Fruit fly (Drosophila melanogaster) whole organism, pupa: ENCODE measurements around the gene CG6094.
A peak's percentile ranks its signal among the peaks of the same experiment; 100 is the strongest.

ENCODE experiments used
- CG10348 ChIP-seq: fragments of 200-800 bp; sonication (Bioruptor generic); IDR thresholded peaks from 2 replicates; pipeline ENCODE4 v1.3.6; 2022; ENCODE audit warnings: missing biosample characterization, missing genetic modification characterization
- CG12605 ChIP-seq: fragments of 200-800 bp; sonication (Bioruptor generic); IDR thresholded peaks from 2 replicates; pipeline ENCODE4 v1.3.6; 2022; ENCODE audit warnings: missing biosample characterization, missing genetic modification characterization
- CG13204 ChIP-seq: fragments of 200-800 bp; sonication (Bioruptor generic); optimal IDR thresholded peaks from 2 replicates; lab custom pipeline; 2018; ENCODE audit warnings: missing biosample characterization, mild to moderate bottlenecking, missing genetic modification characterization, moderate library complexity
- CG14655 ChIP-seq: fragments of 200-800 bp; sonication (Bioruptor generic); optimal IDR thresholded peaks from 3 replicates; lab custom pipeline; 2017; ENCODE audit warnings: mild to moderate bottlenecking, missing biosample characterization, missing genetic modification reagents, missing genetic modification characterization
- CG15710 ChIP-seq: fragments of 200-800 bp; sonication (Bioruptor generic); optimal IDR thresholded peaks from 2 replicates; lab custom pipeline; 2018; ENCODE audit warnings: missing biosample characterization, mild to moderate bottlenecking, missing genetic modification characterization, moderate library complexity
- CG17806 ChIP-seq: fragments of 200-800 bp; sonication (Bioruptor generic); optimal IDR thresholded peaks from 2 replicates; lab custom pipeline; 2018; ENCODE audit warnings: missing biosample characterization, mild to moderate bottlenecking, missing genetic modification characterization, moderate library complexity
- CG32121 ChIP-seq: fragments of 200-800 bp; sonication (Bioruptor generic); IDR thresholded peaks from 2 replicates; pipeline ENCODE4 v1.3.6; 2022; ENCODE audit warnings: missing biosample characterization, missing genetic modification characterization
- CG34367 ChIP-seq: fragments of 200-800 bp; sonication (Bioruptor generic); optimal IDR thresholded peaks from 2 replicates; lab custom pipeline; 2018; ENCODE audit warnings: missing biosample characterization, mild to moderate bottlenecking, missing genetic modification characterization
- CG4496 ChIP-seq: fragments of 200-800 bp; sonication (Bioruptor generic); IDR thresholded peaks from 3 replicates; pipeline ENCODE4 v1.3.6; 2022; ENCODE audit warnings: missing biosample characterization, missing genetic modification characterization
- CG8159 ChIP-seq: fragments of 200-800 bp; sonication (Bioruptor generic); optimal IDR thresholded peaks from 3 replicates; lab custom pipeline; 2018; ENCODE audit warnings: missing biosample characterization, mild to moderate bottlenecking, missing genetic modification characterization, moderate library complexity
- CG8301 ChIP-seq: fragments of 200-800 bp; sonication (Bioruptor generic); optimal IDR thresholded peaks from 2 replicates; lab custom pipeline; 2018; ENCODE audit warnings: missing biosample characterization, mild to moderate bottlenecking, missing genetic modification characterization
- CG9948 ChIP-seq: fragments of 200-800 bp; sonication (Bioruptor generic); optimal IDR thresholded peaks from 2 replicates; lab custom pipeline; 2018; ENCODE audit warnings: missing biosample characterization, mild to moderate bottlenecking, missing genetic modification characterization, moderate library complexity
- D1 ChIP-seq: fragments of 200-800 bp; sonication (Bioruptor generic); optimal IDR thresholded peaks from 2 replicates; lab custom pipeline; 2018; ENCODE audit warnings: missing biosample characterization, mild to moderate bottlenecking, missing genetic modification characterization, moderate library complexity
- EcR ChIP-seq: fragments of 200-800 bp; sonication (Bioruptor generic); optimal IDR thresholded peaks from 3 replicates; lab custom pipeline; 2019; ENCODE audit warnings: missing biosample characterization, missing genetic modification characterization, mild to moderate bottlenecking, moderate library complexity, missing genetic modification reagents
- Ets98B ChIP-seq: fragments of 200-800 bp; sonication (Bioruptor generic); IDR thresholded peaks from 2 replicates; pipeline ENCODE4 v1.3.6; 2022; ENCODE audit warnings: missing biosample characterization, missing genetic modification characterization
- Pif1A ChIP-seq: fragments of 200-800 bp; sonication (Bioruptor generic); optimal IDR thresholded peaks from 3 replicates; lab custom pipeline; 2016; ENCODE audit warnings: missing biosample characterization, missing genetic modification characterization
- Pif1B ChIP-seq: fragments of 200-800 bp; sonication (Bioruptor generic); optimal IDR thresholded peaks from 3 replicates; lab custom pipeline; 2016; ENCODE audit warnings: missing biosample characterization, missing genetic modification characterization
- Snoo ChIP-seq: fragments of 200-800 bp; sonication (Bioruptor generic); optimal IDR thresholded peaks from 3 replicates; lab custom pipeline; 2017; ENCODE audit warnings: missing biosample characterization, mild to moderate bottlenecking, missing genetic modification characterization, inconsistent platforms
- fd96Ca ChIP-seq: fragments of 200-800 bp; sonication (Bioruptor generic); IDR thresholded peaks from 3 replicates; pipeline ENCODE4 v1.3.6; 2022; ENCODE audit warnings: missing biosample characterization, missing genetic modification characterization
- gl ChIP-seq: fragments of 200-800 bp; sonication (Bioruptor generic); optimal IDR thresholded peaks from 2 replicates; lab custom pipeline; 2018; ENCODE audit warnings: missing biosample characterization, mild to moderate bottlenecking, missing genetic modification characterization
- rn ChIP-seq: fragments of 200-800 bp; sonication (Bioruptor generic); IDR thresholded peaks from 2 replicates; pipeline ENCODE4 v1.3.6; 2022; ENCODE audit warnings: missing biosample characterization, missing genetic modification characterization

The CG6094 gene

DNA sequence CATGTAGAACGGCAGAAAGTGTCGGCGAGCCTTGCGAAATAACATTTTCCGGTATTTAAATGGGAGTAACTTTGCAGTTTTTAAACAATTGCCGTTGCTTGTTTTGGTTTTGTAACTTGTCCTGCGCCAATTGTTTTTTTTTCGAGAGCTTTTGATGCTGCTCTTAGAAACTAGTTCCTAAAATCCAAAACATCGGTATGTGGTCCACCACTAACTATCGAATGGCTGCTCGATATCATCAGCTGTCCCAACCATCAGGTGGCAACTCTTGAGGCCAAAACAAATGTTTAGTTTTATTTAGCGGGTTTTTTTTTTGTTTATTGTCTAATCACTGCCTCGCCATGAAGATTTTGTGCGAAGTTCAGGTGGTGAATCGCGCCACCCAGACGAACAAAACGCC lies 10.2 kb downstream of the CG6094 start, which contains the start of the genes Fatp1 and Lrr47:
Gene Fatp1, minus strand, starts transcription at position 134 of the 400 bp plus-strand sequence.
Gene Lrr47, plus strand, starts transcription at position 251 of the 400 bp plus-strand sequence.
- peak; percentile 9; the same call in 1 of the 2 replicates for TF ChIP-seq CG12605 (GFP tag; lab: Robert Waterston, UW)
- TF ChIP-seq CG15710 (tag; lab: Kevin White, UChicago), result no peak
- peak; percentile 8 for TF ChIP-seq CG8159

- TF ChIP-seq rn (peak; percentile 25; the same call in 1 of the 2 replicates), D1 (tag; lab: Kevin White, UChicago) (peak; percentile 72), CG34367 (tag; lab: Kevin White, UChicago) (peak; percentile 84), CG8301 (tag; lab: Kevin White, UChicago) (peak; percentile 75), CG4496 (GFP tag; lab: Robert Waterston, UW) (peak; percentile 87), CG12605 (GFP tag; lab: Robert Waterston, UW) (peak; percentile 69; the same call in 1 of the 2 replicates), Pif1A (peak; percentile 84), EcR (GFP tag; lab: Kevin White, UChicago) (peak; percentile 25), CG8159 (peak; percentile 89), Pif1B (GFP tag; lab: Kevin White, UChicago) (peak; percentile 86), CG15710 (tag; lab: Kevin White, UChicago) (peak; percentile 92), CG13204 (GFP tag; lab: Kevin White, UChicago) (peak; percentile 38), fd96Ca (GFP tag; lab: Robert Waterston, UW) (peak; percentile 59; the same call in 2 of the 3 replicates), Snoo (tag; lab: Kevin White, UChicago) (peak; percentile 84), CG9948 (tag; lab: Kevin White, UChicago) (peak; percentile 80), gl (peak; percentile 77), CG14655 (peak; percentile 78), CG17806 (tag; lab: Kevin White, UChicago) (peak; percentile 88), CG32121 (GFP tag; lab: Robert Waterston, UW) (peak; percentile 74), CG10348 (GFP tag; lab: Robert Waterston, UW) (no peak), Ets98B (GFP tag; lab: Robert Waterston, UW) (peak; percentile 83)
These were observed 12.3 kb downstream of the CG6094 start for dm6 chr2L:10519225-10519624.

DNA sequence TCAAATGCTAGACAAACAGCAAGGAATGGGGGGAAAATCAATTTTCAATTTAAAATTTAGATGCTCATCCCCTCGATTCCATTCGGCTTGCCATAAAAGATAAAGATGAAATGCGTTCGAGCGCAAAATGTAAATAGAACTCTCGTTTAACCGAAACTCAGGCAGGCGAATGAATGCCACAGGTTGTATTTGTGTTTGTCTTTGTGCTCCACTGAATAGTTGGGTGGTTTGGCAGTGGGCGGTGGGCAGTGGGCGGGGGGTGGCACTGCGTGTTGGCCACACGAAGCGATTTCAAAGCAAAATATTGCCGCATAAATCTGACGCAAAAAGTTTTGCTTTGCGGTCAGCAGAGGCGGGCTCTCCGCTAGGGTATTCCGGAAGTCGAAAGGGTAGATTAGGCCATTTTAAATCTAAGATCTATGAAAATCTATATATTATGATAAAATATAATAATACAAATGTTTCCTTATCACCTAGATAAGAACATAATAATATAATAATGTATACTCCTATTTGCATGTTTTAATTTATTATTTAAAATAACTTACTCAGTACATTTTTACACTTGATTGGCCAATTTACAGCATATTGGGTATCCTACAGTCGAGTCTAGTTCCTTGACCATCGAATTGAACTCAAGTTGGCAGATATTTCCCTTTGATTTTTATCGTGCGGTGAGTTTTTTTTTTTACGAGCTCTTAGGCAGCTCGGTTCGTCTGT lies 15.5 kb downstream of the CG6094 start:
- no peak for TF ChIP-seq Snoo (tag; lab: Kevin White, UChicago)
- peak; percentile 8 for TF ChIP-seq CG9948 (tag; lab: Kevin White, UChicago)
- TF ChIP-seq Pif1A, result no peak
- TF ChIP-seq CG32121 (GFP tag; lab: Robert Waterston, UW), result peak; percentile 23; the same call in 1 of the 2 replicates
- TF ChIP-seq CG12605 (GFP tag; lab: Robert Waterston, UW), result no peak
- TF ChIP-seq rn, result no peak
- TF ChIP-seq CG4496 (GFP tag; lab: Robert Waterston, UW), result 0 out of 3 replicates have a peak, but pooled peaks have one; percentile 12
- peak; percentile 28 for TF ChIP-seq CG8159
- 0 out of 3 replicates have a peak, but pooled peaks have one; percentile 19 for TF ChIP-seq fd96Ca (GFP tag; lab: Robert Waterston, UW)
- no peak for TF ChIP-seq CG34367 (tag; lab: Kevin White, UChicago)
- TF ChIP-seq Pif1B (GFP tag; lab: Kevin White, UChicago), result no peak
- TF ChIP-seq D1 (tag; lab: Kevin White, UChicago), result no peak
- TF ChIP-seq CG13204 (GFP tag; lab: Kevin White, UChicago), result no peak
- peak; percentile 6 for TF ChIP-seq CG15710 (tag; lab: Kevin White, UChicago)
- TF ChIP-seq CG14655, result peak; percentile 41
- TF ChIP-seq CG17806 (tag; lab: Kevin White, UChicago), result no peak
- no peak for TF ChIP-seq EcR (GFP tag; lab: Kevin White, UChicago)
- no peak for TF ChIP-seq CG10348 (GFP tag; lab: Robert Waterston, UW)
- peak; percentile 13 for TF ChIP-seq CG8301 (tag; lab: Kevin White, UChicago)
- no peak for TF ChIP-seq gl
- no peak for TF ChIP-seq Ets98B (GFP tag; lab: Robert Waterston, UW)

- no peak; the same call in 1 of the 2 replicates for TF ChIP-seq CG12605 (GFP tag; lab: Robert Waterston, UW)
- peak; percentile 50 for TF ChIP-seq Pif1B (GFP tag; lab: Kevin White, UChicago)
- TF ChIP-seq Snoo (tag; lab: Kevin White, UChicago), result peak; percentile 42
- TF ChIP-seq CG32121 (GFP tag; lab: Robert Waterston, UW), result peak; percentile 82; the same call in 1 of the 2 replicates
- TF ChIP-seq CG14655, result peak; percentile 69
- TF ChIP-seq CG15710 (tag; lab: Kevin White, UChicago), result peak; percentile 75
- no peak for TF ChIP-seq D1 (tag; lab: Kevin White, UChicago)
- peak; percentile 61 for TF ChIP-seq CG34367 (tag; lab: Kevin White, UChicago)
- peak; percentile 69 for TF ChIP-seq CG9948 (tag; lab: Kevin White, UChicago)
- TF ChIP-seq CG10348 (GFP tag; lab: Robert Waterston, UW), result no peak
- peak; percentile 63 for TF ChIP-seq CG8301 (tag; lab: Kevin White, UChicago)
- TF ChIP-seq CG4496 (GFP tag; lab: Robert Waterston, UW), result no peak; the same call in 1 of the 3 replicates
- no peak for TF ChIP-seq CG13204 (GFP tag; lab: Kevin White, UChicago)
- peak; percentile 58 for TF ChIP-seq gl
- TF ChIP-seq Pif1A, result peak; percentile 39
- TF ChIP-seq fd96Ca (GFP tag; lab: Robert Waterston, UW), result no peak; the same call in 2 of the 3 replicates
- TF ChIP-seq rn, result 0 out of 2 replicates have a peak, but pooled peaks have one; percentile 32
- TF ChIP-seq CG17806 (tag; lab: Kevin White, UChicago), result peak; percentile 71
- TF ChIP-seq CG8159, result peak; percentile 78
- TF ChIP-seq EcR (GFP tag; lab: Kevin White, UChicago), result no peak
- TF ChIP-seq Ets98B (GFP tag; lab: Robert Waterston, UW), result no peak; the same call in 1 of the 2 replicates
- TF ChIP-seq, all 21 proteins: peak for 13
These were observed 20.2 kb downstream of the CG6094 start, which contains the start of gene Lip4 for dm6 chr2L:10526953-10527584. Lip4 (plus strand) TSS chr2L:10527572.
